Worm (Caenorhabditis elegans): ENCODE measurements around the gene C06B3.7.

C06B3.7 gene

ce11 chrV:13931225-13931624 is 21.7 kb downstream of the C06B3.7 start, which contains the start of gene C06B3.16:
TSS of gene C06B3.16 (plus strand) at chrV:13931525.
- TF ChIP-seq ceh-88 (GFP tag; IDR thresholded peaks at IDR 0.05) (no peak), nhr-19 (GFP tag; conservative IDR thresholded peaks at IDR 0.05) (no peak), C34B4.2 (tag; optimal IDR thresholded peaks at IDR 0.05) (no peak), unc-130 (tag; optimal IDR thresholded peaks at IDR 0.05) (no peak), egl-27 (tag; optimal IDR thresholded peaks at IDR 0.05) (no peak), lsy-2 (tag; optimal IDR thresholded peaks at IDR 0.05) (no peak), nhr-47 (tag; optimal IDR thresholded peaks at IDR 0.05) (no peak), aha-1 (tag; optimal IDR thresholded peaks at IDR 0.05) (no peak), nhr-28 (tag; optimal IDR thresholded peaks at IDR 0.05) (no peak)

- TF ChIP-seq jun-1 (tag; optimal IDR thresholded peaks at IDR 0.05) (no peak), ceh-88 (GFP tag; IDR thresholded peaks at IDR 0.05) (no peak), tbx-2 (tag; optimal IDR thresholded peaks at IDR 0.05) (no peak), dpl-1 (GFP tag; optimal IDR thresholded peaks at IDR 0.05) (no peak), ztf-11 (tag; optimal IDR thresholded peaks at IDR 0.05) (no peak), irx-1 (tag; optimal IDR thresholded peaks at IDR 0.05) (no peak), aha-1 (tag; optimal IDR thresholded peaks at IDR 0.05) (no peak), nhr-85 (tag) (no peak), hpl-2 (GFP tag; optimal IDR thresholded peaks at IDR 0.05) (no peak), ztf-4 (tag; optimal IDR thresholded peaks at IDR 0.05) (no peak), unc-86 (tag; optimal IDR thresholded peaks at IDR 0.05) (no peak), grh-1 (GFP tag; IDR thresholded peaks at IDR 0.05) (no peak), mab-9 (GFP tag; IDR thresholded peaks at IDR 0.05) (no peak), fkh-10 (GFP tag; optimal IDR thresholded peaks at IDR 0.05) (no peak), blmp-1 (tag; optimal IDR thresholded peaks at IDR 0.05) (no peak), nhr-237 (tag; optimal IDR thresholded peaks at IDR 0.05) (no peak), sup-37 (GFP tag; optimal IDR thresholded peaks at IDR 0.05) (no peak), lin-14 (GFP tag; optimal IDR thresholded peaks at IDR 0.05) (no peak)
Observed at ce11 chrV:13931952-13932351, 22.5 kb downstream of the C06B3.7 start.

DNA sequence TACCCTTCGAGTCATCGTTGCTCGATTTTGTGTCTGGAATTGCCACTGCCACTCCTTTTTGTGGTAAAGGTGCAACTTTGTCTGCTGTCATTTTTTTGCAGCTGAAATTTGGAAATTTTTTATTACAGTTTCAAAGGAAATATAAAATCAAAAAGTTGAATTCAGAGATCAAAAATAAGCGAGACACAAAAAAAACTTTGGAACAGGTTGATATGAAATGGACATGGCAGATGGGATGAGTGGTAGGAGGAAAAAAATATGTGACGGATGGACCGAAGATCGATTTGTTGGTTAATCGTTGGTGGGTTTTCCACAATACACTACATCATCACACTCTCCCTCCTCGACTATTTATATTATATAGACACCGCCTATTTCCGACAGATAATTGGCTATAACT is 25.1 kb downstream of the C06B3.7 start, which contains the start of gene R10D12.1:
TSS of gene R10D12.1 (minus strand) at position 101 of the 400 bp plus-strand sequence.
- peak; percentile 30 for TF ChIP-seq ama-1 (optimal IDR thresholded peaks at IDR 0.05)
- no peak for TF ChIP-seq vab-15 (tag; optimal IDR thresholded peaks at IDR 0.05)
- peak; percentile 2 for TF ChIP-seq nhr-20 (tag; optimal IDR thresholded peaks at IDR 0.05)
- 0 out of 2 replicates have a peak, but pooled peaks have one; percentile 25 for TF ChIP-seq grh-1 (GFP tag; IDR thresholded peaks at IDR 0.05)
- TF ChIP-seq elt-3 (tag; optimal IDR thresholded peaks at IDR 0.05): peak in 1 of 6 experiments; percentile 40

DNA sequence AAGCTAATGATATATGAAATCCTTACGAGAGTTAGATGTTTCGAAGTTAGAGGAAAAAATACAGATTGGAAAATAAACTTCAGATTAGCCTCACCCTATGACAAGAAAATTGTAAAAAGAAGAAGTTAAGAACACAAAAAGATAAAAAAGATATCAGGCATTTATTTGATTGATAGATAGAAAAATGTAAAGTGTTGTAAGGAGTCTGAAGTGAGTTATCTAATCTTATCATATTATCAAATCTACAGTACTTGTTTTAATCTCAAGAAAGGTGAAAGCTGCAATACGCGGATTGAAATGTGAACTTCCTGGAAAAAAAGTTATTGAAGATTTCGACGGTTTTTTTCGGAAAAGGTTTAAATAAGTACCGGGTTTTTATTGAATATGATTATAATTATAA is 25.9 kb downstream of the C06B3.7 start:
- TF ChIP-seq nhr-71 (tag; optimal IDR thresholded peaks at IDR 0.05) (no peak), rnt-1 (tag; optimal IDR thresholded peaks at IDR 0.05) (no peak), elt-3 (tag; optimal IDR thresholded peaks at IDR 0.05) (peak in 5 of 6 experiments; percentile 25 to 93 (median 82)), sptf-1 (tag; optimal IDR thresholded peaks at IDR 0.05) (no peak), hlh-4 (tag; optimal IDR thresholded peaks at IDR 0.05) (no peak), lin-39 (tag; optimal IDR thresholded peaks at IDR 0.05) (no peak), hlh-17 (GFP tag; optimal IDR thresholded peaks at IDR 0.05; ENCODE audit: borderline replicate concordance) (no peak), nhr-28 (tag; optimal IDR thresholded peaks at IDR 0.05) (no peak), lir-3 (tag; optimal IDR thresholded peaks at IDR 0.05; ENCODE audit: poor library complexity) (no peak), lin-14 (GFP tag; optimal IDR thresholded peaks at IDR 0.05) (no peak), blmp-1 (tag; optimal IDR thresholded peaks at IDR 0.05) (peak; percentile 41), mab-9 (GFP tag; IDR thresholded peaks at IDR 0.05) (no peak), nhr-85 (tag) (no peak), lsy-2 (tag; optimal IDR thresholded peaks at IDR 0.05) (peak in 1 of 2 experiments; percentile 2)

All from whole organism, L1 larva.